Worm (Caenorhabditis elegans) whole organism, mixed stage, embryonic: ENCODE measurements around the gene nas-33.

Source experiments
- M03D4.4 ChIP-seq: sonication (generic microtip); optimal IDR thresholded peaks from 2 replicates; lab custom pipeline; 2017; ENCODE audit warnings: mild to moderate bottlenecking, missing genetic modification characterization, missing compliant biosample characterization
- bed-3 ChIP-seq: fragments of 200-800 bp; sonication (Bioruptor generic); optimal IDR thresholded peaks from 3 replicates; lab custom pipeline; 2018; ENCODE audit warnings: mild to moderate bottlenecking, missing genetic modification characterization, moderate library complexity, missing compliant biosample characterization
- blmp-1 ChIP-seq: fragments of 150-350 bp; optimal IDR thresholded peaks from 2 replicates; lab custom pipeline; 2014; ENCODE audit warnings: missing biosample characterization, missing genetic modification characterization
- ceh-39 ChIP-seq: fragments of 150-350 bp; optimal IDR thresholded peaks from 2 replicates; lab custom pipeline; 2014; ENCODE audit warnings: missing biosample characterization, missing genetic modification characterization
- ceh-83 ChIP-seq: fragments of 200-800 bp; sonication (Bioruptor generic); optimal IDR thresholded peaks from 2 replicates; lab custom pipeline; 2018; ENCODE audit warnings: mild to moderate bottlenecking, missing genetic modification characterization, missing compliant biosample characterization
- ces-1 ChIP-seq: fragments of 150-350 bp; optimal IDR thresholded peaks from 2 replicates; lab custom pipeline; 2014; ENCODE audit warnings: missing biosample characterization, missing genetic modification reagents, missing genetic modification characterization
- cnd-1 ChIP-seq: fragments of 200-800 bp; sonication (Bioruptor generic); optimal IDR thresholded peaks from 2 replicates; lab custom pipeline; 2018; ENCODE audit warnings: mild to moderate bottlenecking, missing genetic modification characterization, missing compliant biosample characterization
- drap-1 ChIP-seq: fragments of 200-800 bp; sonication (Bioruptor generic); optimal IDR thresholded peaks from 3 replicates; lab custom pipeline; 2018; ENCODE audit warnings: mild to moderate bottlenecking, missing genetic modification characterization, missing compliant biosample characterization
- elt-1 ChIP-seq: sonication (generic microtip); optimal IDR thresholded peaks from 2 replicates; lab custom pipeline; 2017; ENCODE audit warnings: missing genetic modification characterization, mild to moderate bottlenecking, missing compliant biosample characterization, antibody characterized with exemption, moderate library complexity, borderline replicate concordance; ENCODE audit not compliant: insufficient read depth
- elt-3 ChIP-seq: fragments of 150-350 bp; optimal IDR thresholded peaks from 2 replicates; lab custom pipeline; 2014; ENCODE audit warnings: missing biosample characterization, missing genetic modification characterization
- flh-1 ChIP-seq: fragments of 200-800 bp; sonication (Bioruptor generic); optimal IDR thresholded peaks from 2 replicates; lab custom pipeline; 2018; ENCODE audit warnings: mild to moderate bottlenecking, missing genetic modification characterization, moderate library complexity, missing compliant biosample characterization
- ham-2 ChIP-seq: fragments of 200-800 bp; sonication (Bioruptor generic); optimal IDR thresholded peaks from 2 replicates; lab custom pipeline; 2018; ENCODE audit warnings: mild to moderate bottlenecking, missing genetic modification characterization, missing compliant biosample characterization
- hlh-1 ChIP-seq: fragments of 150-350 bp; optimal IDR thresholded peaks from 2 replicates; lab custom pipeline; 2014; ENCODE audit warnings: missing biosample characterization, missing genetic modification reagents, missing genetic modification characterization
- lin-13 ChIP-seq: fragments of 150-350 bp; optimal IDR thresholded peaks from 2 replicates; lab custom pipeline; 2014; ENCODE audit warnings: missing biosample characterization, missing genetic modification characterization
- lin-32 ChIP-seq: fragments of 200-800 bp; sonication (Bioruptor generic); optimal IDR thresholded peaks from 2 replicates; lab custom pipeline; 2018; ENCODE audit warnings: mild to moderate bottlenecking, missing genetic modification characterization, missing compliant biosample characterization
- lsy-2 ChIP-seq: fragments of 150-350 bp; optimal IDR thresholded peaks from 2 replicates; lab custom pipeline; 2014; ENCODE audit warnings: missing biosample characterization, missing genetic modification characterization
- mab-5 ChIP-seq: fragments of 150-350 bp; optimal IDR thresholded peaks from 2 replicates; lab custom pipeline; 2014; ENCODE audit warnings: missing biosample characterization, missing genetic modification characterization
- mep-1 ChIP-seq: fragments of 150-350 bp; optimal IDR thresholded peaks from 2 replicates; lab custom pipeline; 2017; ENCODE audit warnings: missing biosample characterization, missing genetic modification reagents, missing genetic modification characterization, inconsistent platforms
- mls-2 ChIP-seq: sonication (generic microtip); optimal IDR thresholded peaks from 2 replicates; lab custom pipeline; 2016; ENCODE audit warnings: mild to moderate bottlenecking, missing genetic modification characterization, moderate library complexity, missing compliant biosample characterization
- nhr-12 ChIP-seq: fragments of 150-350 bp; optimal IDR thresholded peaks from 2 replicates; lab custom pipeline; 2014; ENCODE audit warnings: missing biosample characterization, missing genetic modification characterization
- nhr-237 ChIP-seq: fragments of 150-350 bp; optimal IDR thresholded peaks from 2 replicates; lab custom pipeline; 2014; ENCODE audit warnings: missing biosample characterization, missing genetic modification characterization
- nhr-76 ChIP-seq: sonication (generic microtip); optimal IDR thresholded peaks from 2 replicates; lab custom pipeline; 2017; ENCODE audit warnings: missing biosample characterization, missing genetic modification characterization
- pha-4 ChIP-seq: fragments of 150-350 bp; optimal IDR thresholded peaks from 2 replicates; lab custom pipeline; 2018; ENCODE audit warnings: missing biosample characterization, missing genetic modification reagents, missing genetic modification characterization
- sem-2 ChIP-seq: fragments of 200-800 bp; sonication (Bioruptor generic); optimal IDR thresholded peaks from 2 replicates; lab custom pipeline; 2018; ENCODE audit warnings: mild to moderate bottlenecking, missing genetic modification characterization, missing compliant biosample characterization
- snpc-4 ChIP-seq: fragments of 150-350 bp; optimal IDR thresholded peaks from 2 replicates; lab custom pipeline; 2014; ENCODE audit warnings: missing biosample characterization, missing genetic modification characterization
- sptf-1 ChIP-seq: sonication (generic microtip); optimal IDR thresholded peaks from 2 replicates; lab custom pipeline; 2017; ENCODE audit warnings: mild to moderate bottlenecking, missing genetic modification characterization, moderate library complexity, missing compliant biosample characterization
- tbx-8 ChIP-seq: fragments of 200-800 bp; sonication (Bioruptor generic); optimal IDR thresholded peaks from 2 replicates; lab custom pipeline; 2018; ENCODE audit warnings: mild to moderate bottlenecking, missing genetic modification characterization, moderate library complexity, missing compliant biosample characterization
- unc-39 ChIP-seq: fragments of 150-350 bp; optimal IDR thresholded peaks from 2 replicates; lab custom pipeline; 2014; ENCODE audit warnings: missing biosample characterization, missing genetic modification characterization
- unc-62 ChIP-seq: fragments of 150-350 bp; optimal IDR thresholded peaks from 2 replicates; lab custom pipeline; 2014; ENCODE audit warnings: missing biosample characterization, missing genetic modification reagents, missing genetic modification characterization
- zip-8 ChIP-seq: fragments of 150-350 bp; optimal IDR thresholded peaks from 2 replicates; lab custom pipeline; 2014; ENCODE audit warnings: missing biosample characterization, missing genetic modification characterization
- ztf-11 ChIP-seq: fragments of 150-350 bp; optimal IDR thresholded peaks from 2 replicates; lab custom pipeline; 2014; ENCODE audit warnings: missing biosample characterization, missing genetic modification characterization

The nas-33 gene

DNA sequence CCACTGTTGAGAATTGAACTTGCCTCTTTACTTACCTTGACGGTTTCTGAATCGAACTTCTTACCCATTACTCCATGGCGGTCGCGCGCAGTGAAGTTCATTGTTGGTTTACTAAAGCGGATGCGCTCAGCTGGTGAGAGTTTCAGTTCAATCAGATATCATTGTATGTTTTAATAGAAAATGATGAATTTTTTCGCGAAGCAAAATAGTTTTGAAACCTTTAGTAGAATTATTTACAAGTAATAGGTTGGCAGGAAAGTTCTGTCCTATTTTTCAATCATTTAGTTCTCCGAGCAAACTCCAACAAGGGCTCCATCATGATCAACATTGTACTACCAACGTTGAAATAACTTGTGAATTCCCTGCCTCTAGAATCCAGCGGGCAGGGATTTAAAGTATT lies 12.4 kb upstream of the nas-33 start, which contains the start of gene C15B12.3:
C15B12.3 (minus strand) TSS at position 101 of the 400 bp plus-strand sequence.
- TF ChIP-seq drap-1 (GFP tag; lab: Kevin White, UChicago), result no peak
- no peak for TF ChIP-seq ceh-83 (GFP tag; lab: Kevin White, UChicago)
- TF ChIP-seq lsy-2 (tag; lab: Kevin White, UChicago), result no peak
- TF ChIP-seq nhr-76 (tag; lab: Kevin White, UChicago), result no peak
- TF ChIP-seq elt-3 (tag; lab: Kevin White, UChicago), result no peak
- no peak for TF ChIP-seq pha-4
- no peak for TF ChIP-seq ceh-39
- TF ChIP-seq sptf-1 (tag; lab: Kevin White, UChicago), result no peak
- TF ChIP-seq ham-2, result no peak
- TF ChIP-seq nhr-12 (tag; lab: Kevin White, UChicago), result no peak
- TF ChIP-seq unc-39 (tag; lab: Kevin White, UChicago), result no peak
- TF ChIP-seq tbx-8 (GFP tag; lab: Kevin White, UChicago), result no peak
- TF ChIP-seq blmp-1 (tag; lab: Kevin White, UChicago), result no peak
- TF ChIP-seq hlh-1 (tag; lab: Kevin White, UChicago), result no peak
- TF ChIP-seq, all 35 proteins: peak for 0

DNA sequence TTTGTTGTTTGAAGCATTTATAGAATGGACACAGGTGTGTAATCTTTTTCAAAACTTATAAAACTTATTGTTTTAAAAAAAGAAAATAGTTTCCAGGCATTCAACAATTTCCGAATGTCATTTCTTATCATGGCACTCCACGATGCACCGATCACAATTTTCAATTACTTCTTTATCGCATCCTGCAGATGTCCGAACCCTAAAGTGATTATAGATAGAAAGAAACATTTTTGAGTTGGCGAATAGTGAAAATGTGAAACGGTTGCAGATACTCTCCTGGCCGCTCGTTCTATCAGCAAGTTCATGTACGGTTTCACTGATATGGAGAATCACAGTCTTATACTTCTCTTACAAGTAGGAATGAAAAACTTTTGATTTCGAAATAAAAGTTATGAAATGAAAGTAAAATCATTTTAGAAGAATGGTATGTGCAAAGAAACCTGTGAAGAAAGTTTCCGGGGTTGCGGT lies 8.0 kb upstream of the nas-33 start, which contains the start of gene C15B12.2:
C15B12.2 (plus strand) TSS at position 418 of the 468 bp plus-strand sequence.
- TF ChIP-seq elt-1 (tag; lab: Kevin White, UChicago), result no peak
- TF ChIP-seq unc-39 (tag; lab: Kevin White, UChicago), result no peak
- TF ChIP-seq pha-4, result no peak
- TF ChIP-seq nhr-12 (tag; lab: Kevin White, UChicago), result no peak
- no peak for TF ChIP-seq cnd-1
- TF ChIP-seq blmp-1 (tag; lab: Kevin White, UChicago), result no peak
- no peak for TF ChIP-seq ham-2
- TF ChIP-seq bed-3 (GFP tag; lab: Kevin White, UChicago), result no peak
- no peak for TF ChIP-seq sem-2 (GFP tag; lab: Kevin White, UChicago)
- no peak for TF ChIP-seq drap-1 (GFP tag; lab: Kevin White, UChicago)
- TF ChIP-seq nhr-237, result no peak
- no peak for TF ChIP-seq mep-1 (tag; lab: Kevin White, UChicago)
- no peak for TF ChIP-seq hlh-1 (tag; lab: Kevin White, UChicago)
- TF ChIP-seq elt-3 (tag; lab: Kevin White, UChicago), result no peak
- no peak for TF ChIP-seq ztf-11
- TF ChIP-seq nhr-76 (tag; lab: Kevin White, UChicago), result no peak
- no peak for TF ChIP-seq M03D4.4 (tag; lab: Kevin White, UChicago)
- no peak for TF ChIP-seq mab-5 (tag; lab: Kevin White, UChicago)
- no peak for TF ChIP-seq zip-8 (tag; lab: Kevin White, UChicago)

DNA sequence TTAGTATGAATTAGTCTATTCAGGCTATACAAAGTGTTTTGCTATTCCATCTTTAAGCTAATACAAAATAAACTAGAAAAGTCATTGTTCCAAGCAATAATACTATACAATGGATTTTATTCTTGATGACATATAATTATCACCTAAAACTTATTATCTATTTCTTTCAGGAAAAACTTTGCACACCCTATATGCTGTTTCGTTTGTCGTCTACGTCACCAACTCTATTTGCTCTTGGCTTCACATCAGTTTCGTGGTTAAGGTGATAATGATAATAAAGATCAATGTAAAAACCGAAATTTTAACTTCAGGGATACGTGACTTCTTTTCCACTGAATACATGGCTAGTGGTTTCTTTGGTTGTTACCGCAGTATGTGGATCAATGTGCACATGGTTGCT lies 7.4 kb upstream of the nas-33 start:
- no peak for TF ChIP-seq unc-39 (tag; lab: Kevin White, UChicago)
- no peak for TF ChIP-seq hlh-1 (tag; lab: Kevin White, UChicago)
- TF ChIP-seq lsy-2 (tag; lab: Kevin White, UChicago), result no peak
- no peak for TF ChIP-seq snpc-4 (tag; lab: Kevin White, UChicago)
- no peak for TF ChIP-seq sem-2 (GFP tag; lab: Kevin White, UChicago)
- TF ChIP-seq unc-62 (GFP tag; lab: Kevin White, UChicago), result no peak
- no peak for TF ChIP-seq blmp-1 (tag; lab: Kevin White, UChicago)
- TF ChIP-seq, all 35 proteins: peak for 0

DNA sequence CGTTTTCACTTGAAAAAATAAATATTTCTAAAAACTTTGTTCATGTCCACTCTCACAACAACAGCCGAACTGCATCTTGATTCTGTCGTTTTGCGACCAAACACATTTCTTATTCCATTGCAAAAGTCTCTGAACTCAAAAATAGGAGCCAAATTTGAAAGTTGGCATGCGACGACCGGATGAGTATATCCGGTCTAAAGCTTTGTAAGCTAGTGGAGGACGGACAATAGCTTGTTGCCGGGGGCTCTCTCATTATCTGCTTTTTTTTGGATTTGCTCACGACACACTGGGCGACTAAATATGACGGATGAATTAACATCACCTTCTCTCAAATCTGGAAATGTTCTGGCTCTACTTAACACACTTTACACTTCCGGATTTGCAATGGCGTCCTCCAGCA lies 6.7 kb upstream of the nas-33 start, which contains the start of gene K04E7.1:
K04E7.1 (plus strand) TSS at position 301 of the 400 bp plus-strand sequence.
- TF ChIP-seq lin-13 (tag; lab: Kevin White, UChicago) (no peak), elt-1 (tag; lab: Kevin White, UChicago) (no peak), elt-3 (tag; lab: Kevin White, UChicago) (no peak), pha-4 (no peak), unc-62 (GFP tag; lab: Kevin White, UChicago) (no peak), mls-2 (tag; lab: Kevin White, UChicago) (no peak), nhr-12 (tag; lab: Kevin White, UChicago) (no peak), ceh-39 (no peak), ces-1 (GFP tag; lab: Kevin White, UChicago) (no peak), snpc-4 (tag; lab: Kevin White, UChicago) (no peak), lsy-2 (tag; lab: Kevin White, UChicago) (no peak), lin-32 (GFP tag; lab: Kevin White, UChicago) (no peak), ham-2 (no peak), bed-3 (GFP tag; lab: Kevin White, UChicago) (no peak), sptf-1 (tag; lab: Kevin White, UChicago) (no peak), flh-1 (GFP tag; lab: Kevin White, UChicago) (no peak)
